Worm (Caenorhabditis elegans) whole organism, young adult: ENCODE data around the gene mcm-2.

Source experiments
- B0035.1 ChIP-seq: sonication (generic microtip); optimal IDR thresholded peaks from 2 replicates; lab custom pipeline; 2016; ENCODE audit warnings: missing genetic modification characterization, mild to moderate bottlenecking, missing compliant biosample characterization, missing genotype, missing genetic modification reagents
- F10E7.11 ChIP-seq: sonication (generic microtip); optimal IDR thresholded peaks from 2 replicates; lab custom pipeline; 2017; ENCODE audit warnings: mild to moderate bottlenecking, missing genetic modification characterization, moderate library complexity, missing compliant biosample characterization
- F23B12.7 ChIP-seq: sonication (generic microtip); optimal IDR thresholded peaks from 2 replicates; lab custom pipeline; 2017; ENCODE audit warnings: missing genetic modification characterization, mild to moderate bottlenecking, missing compliant biosample characterization, antibody characterized with exemption, moderate library complexity; ENCODE audit not compliant: insufficient read depth
- F39B2.1 ChIP-seq: fragments of 200-800 bp; sonication (Bioruptor generic); IDR thresholded peaks from 2 replicates; pipeline ENCODE4 v1.3.6; 2022; ENCODE audit warnings: missing genetic modification reagents, missing genetic modification characterization, missing compliant biosample characterization
- F52B5.7 ChIP-seq: sonication (generic microtip); optimal IDR thresholded peaks from 2 replicates; lab custom pipeline; 2016; ENCODE audit warnings: mild to moderate bottlenecking, missing genetic modification characterization, missing compliant biosample characterization
- K11D2.4 ChIP-seq: fragments of 200-800 bp; sonication (Bioruptor generic); IDR thresholded peaks from 2 replicates; pipeline ENCODE4 v1.3.6; 2022; ENCODE audit warnings: missing genetic modification reagents, missing genetic modification characterization, missing compliant biosample characterization
- T07F8.4 ChIP-seq: sonication (generic microtip); optimal IDR thresholded peaks from 2 replicates; lab custom pipeline; 2016; ENCODE audit warnings: mild to moderate bottlenecking, missing genetic modification characterization, moderate library complexity, missing compliant biosample characterization
- Y56A3A.18 ChIP-seq: fragments of 200-800 bp; sonication (Bioruptor generic); IDR thresholded peaks from 2 replicates; pipeline ENCODE4 v1.3.6; 2022; ENCODE audit warnings: missing genetic modification reagents, missing genetic modification characterization, missing compliant biosample characterization
- Y67H2A.10 ChIP-seq: fragments of 200-800 bp; sonication (Bioruptor generic); conservative IDR thresholded peaks from 2 replicates; pipeline ENCODE4 v1.3.6; 2022; ENCODE audit warnings: missing genetic modification reagents, missing genetic modification characterization, missing compliant biosample characterization
- aptf-2 ChIP-seq: fragments of 200-800 bp; sonication (Bioruptor generic); conservative IDR thresholded peaks from 2 replicates; pipeline ENCODE4 v1.3.6; 2022; ENCODE audit warnings: missing genetic modification reagents, missing genetic modification characterization, missing compliant biosample characterization
- attf-6 ChIP-seq: fragments of 200-800 bp; sonication (Bioruptor generic); IDR thresholded peaks from 2 replicates; pipeline ENCODE4 v1.3.6; 2022; ENCODE audit warnings: missing genetic modification reagents, missing genetic modification characterization, missing compliant biosample characterization
- ceh-91 ChIP-seq: fragments of 200-800 bp; sonication (Bioruptor generic); IDR thresholded peaks from 2 replicates; pipeline ENCODE4 v1.3.6; 2022; ENCODE audit warnings: missing genetic modification reagents, missing genetic modification characterization, missing compliant biosample characterization
- chd-7 ChIP-seq: sonication (generic microtip); optimal IDR thresholded peaks from 2 replicates; lab custom pipeline; 2016; ENCODE audit warnings: mild to moderate bottlenecking, missing genetic modification characterization, moderate library complexity, missing compliant biosample characterization
- egl-18 ChIP-seq: fragments of 200-800 bp; sonication (Bioruptor generic); IDR thresholded peaks from 2 replicates; pipeline ENCODE4 v1.3.6; 2022; ENCODE audit warnings: missing genetic modification reagents, missing genetic modification characterization, missing compliant biosample characterization
- ekl-4 ChIP-seq: fragments of 200-800 bp; sonication (Bioruptor generic); IDR thresholded peaks from 2 replicates; pipeline ENCODE4 v1.3.6; 2022; ENCODE audit warnings: missing genetic modification reagents, missing genetic modification characterization, missing compliant biosample characterization
- fkh-3 ChIP-seq: sonication (generic microtip); optimal IDR thresholded peaks from 2 replicates; lab custom pipeline; 2016; ENCODE audit warnings: mild to moderate bottlenecking, missing genetic modification characterization, missing compliant biosample characterization
- hmg-1.2 ChIP-seq: fragments of 200-800 bp; sonication (Bioruptor generic); IDR thresholded peaks from 2 replicates; pipeline ENCODE4 v1.3.6; 2022; ENCODE audit warnings: missing genetic modification reagents, missing genetic modification characterization, missing compliant biosample characterization
- lag-1 ChIP-seq: fragments of 200-800 bp; sonication (Bioruptor generic); IDR thresholded peaks from 2 replicates; pipeline ENCODE4 v1.3.6; 2022; ENCODE audit warnings: missing genetic modification reagents, missing genetic modification characterization, missing compliant biosample characterization
- lin-40 ChIP-seq: sonication (generic microtip); optimal IDR thresholded peaks from 2 replicates; lab custom pipeline; 2016; ENCODE audit warnings: missing genetic modification characterization, mild to moderate bottlenecking, missing compliant biosample characterization, missing genotype, missing genetic modification reagents
- lin-54 ChIP-seq: fragments of 200-800 bp; sonication (Bioruptor generic); optimal IDR thresholded peaks from 2 replicates; lab custom pipeline; 2018; ENCODE audit warnings: mild to moderate bottlenecking, missing genetic modification characterization, missing compliant biosample characterization
- lsl-1 ChIP-seq: fragments of 200-800 bp; sonication (Bioruptor generic); optimal IDR thresholded peaks from 2 replicates; lab custom pipeline; 2018; ENCODE audit warnings: mild to moderate bottlenecking, missing genetic modification characterization, moderate library complexity, missing compliant biosample characterization
- mes-4 ChIP-seq: sonication (generic microtip); optimal IDR thresholded peaks from 2 replicates; lab custom pipeline; 2016; ENCODE audit warnings: missing genotype, missing genetic modification characterization, missing compliant biosample characterization
- nfya-2 ChIP-seq: fragments of 200-800 bp; sonication (Bioruptor generic); IDR thresholded peaks from 2 replicates; pipeline ENCODE4 v1.3.6; 2022; ENCODE audit warnings: missing genetic modification reagents, missing genetic modification characterization, missing compliant biosample characterization
- nfyb-1 ChIP-seq: fragments of 200-800 bp; sonication (Bioruptor generic); IDR thresholded peaks from 2 replicates; pipeline ENCODE4 v1.3.6; 2022; ENCODE audit warnings: missing genetic modification reagents, missing genetic modification characterization, missing compliant biosample characterization
- nhr-27 ChIP-seq: fragments of 200-800 bp; sonication (Bioruptor generic); optimal IDR thresholded peaks from 2 replicates; lab custom pipeline; 2018; ENCODE audit warnings: mild to moderate bottlenecking, missing genetic modification characterization, moderate library complexity, missing compliant biosample characterization
- rec-8 ChIP-seq, 2 experiments: sonication (generic microtip); optimal IDR thresholded peaks; 2 replicates each; lab custom pipeline; 2016; ENCODE audit warnings: mild to moderate bottlenecking in 2 of 2, missing genetic modification characterization in 2 of 2, missing genetic modification reagents in 2 of 2, missing genotype in 2 of 2, missing biosample characterization in 1 of 2, missing compliant biosample characterization in 1 of 2, moderate library complexity in 1 of 2
- rpc-1 ChIP-seq, 2 experiments: fragments of 150-350 bp in 1 of 2; sonication (generic microtip) in 1 of 2; optimal IDR thresholded peaks; 2 replicates each; lab custom pipeline; 2014 to 2018; ENCODE audit warnings: missing biosample characterization in 1 of 2, missing genetic modification characterization in 1 of 2, missing genetic modification reagents in 1 of 2, missing genotype in 1 of 2
- snpc-1.1 ChIP-seq: sonication (generic microtip); optimal IDR thresholded peaks from 2 replicates; lab custom pipeline; 2017; ENCODE audit warnings: missing genetic modification characterization, mild to moderate bottlenecking, missing compliant biosample characterization, antibody characterized with exemption, moderate library complexity, missing genotype, missing genetic modification reagents; ENCODE audit not compliant: insufficient read depth
- snpc-4 ChIP-seq, 5 experiments: fragments of 150-350 bp in 1 of 5; sonication (generic microtip) in 4 of 5; optimal IDR thresholded peaks; 2 replicates each; lab custom pipeline; 2014 to 2018; ENCODE audit warnings: missing genetic modification characterization in 5 of 5, missing biosample characterization in 3 of 5, antibody characterized with exemption in 2 of 5, mild to moderate bottlenecking in 2 of 5, missing compliant biosample characterization in 2 of 5, missing genotype in 2 of 5, moderate library complexity in 2 of 5, missing genetic modification reagents in 1 of 5
- tbx-9 ChIP-seq: sonication (generic microtip); optimal IDR thresholded peaks from 2 replicates; lab custom pipeline; 2016; ENCODE audit warnings: borderline replicate concordance, missing genetic modification characterization, inconsistent platforms, missing compliant biosample characterization
- tlf-1 ChIP-seq: fragments of 200-800 bp; sonication (Bioruptor generic); optimal IDR thresholded peaks from 2 replicates; lab custom pipeline; 2018; ENCODE audit warnings: mild to moderate bottlenecking, missing genetic modification characterization, missing compliant biosample characterization
- xnd-1 ChIP-seq: sonication (generic microtip); optimal IDR thresholded peaks from 2 replicates; lab custom pipeline; 2016; ENCODE audit warnings: missing genotype, missing genetic modification reagents, missing genetic modification characterization, missing compliant biosample characterization
- ztf-18 ChIP-seq: sonication (generic microtip); optimal IDR thresholded peaks from 2 replicates; lab custom pipeline; 2016; ENCODE audit warnings: missing genotype, mild to moderate bottlenecking, missing genetic modification characterization, missing compliant biosample characterization

mcm-2 gene

DNA sequence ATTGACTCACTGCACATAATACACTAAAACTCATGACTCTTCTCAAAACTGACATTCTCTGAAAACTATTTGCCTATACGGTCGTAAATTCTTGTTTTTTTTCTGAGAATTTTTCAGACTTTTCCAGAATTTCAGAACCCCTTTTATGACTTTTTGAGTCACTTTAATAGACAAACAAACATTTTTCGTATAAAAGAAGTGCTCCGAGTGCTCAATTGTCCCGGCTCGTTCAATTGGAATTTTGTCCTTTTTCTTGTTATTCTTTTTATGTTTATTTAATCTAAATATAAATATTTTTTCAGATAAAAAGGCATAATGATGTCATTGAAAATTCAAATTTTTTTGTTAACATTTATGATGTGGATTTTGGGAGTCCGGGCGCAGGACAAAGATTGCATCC, 7.5 kb downstream of the mcm-2 start, which contains the start of gene Y17G7B.23:
Gene Y17G7B.23, plus strand, starts transcription at position 301 of the 400 bp plus-strand sequence.
- TF ChIP-seq attf-6 (GFP tag; lab: Robert Waterston, UW) (no peak), tbx-9 (tag; lab: Kevin White, UChicago) (no peak), aptf-2 (GFP tag; lab: Robert Waterston, UW) (no peak), lin-40 (tag; lab: Kevin White, UChicago) (no peak), rpc-1 (optimal IDR thresholded peaks at IDR 0.05; lab: Kevin White, UChicago) (no peak), rpc-1 (tag; optimal IDR thresholded peaks at IDR 0.05; lab: Kevin White, UChicago) (no peak), chd-7 (no peak), snpc-1.1 (tag; lab: Kevin White, UChicago) (no peak), nfyb-1 (no peak), mes-4 (tag; lab: Kevin White, UChicago) (no peak), lin-54 (no peak), hmg-1.2 (GFP tag; lab: Robert Waterston, UW) (no peak)

DNA sequence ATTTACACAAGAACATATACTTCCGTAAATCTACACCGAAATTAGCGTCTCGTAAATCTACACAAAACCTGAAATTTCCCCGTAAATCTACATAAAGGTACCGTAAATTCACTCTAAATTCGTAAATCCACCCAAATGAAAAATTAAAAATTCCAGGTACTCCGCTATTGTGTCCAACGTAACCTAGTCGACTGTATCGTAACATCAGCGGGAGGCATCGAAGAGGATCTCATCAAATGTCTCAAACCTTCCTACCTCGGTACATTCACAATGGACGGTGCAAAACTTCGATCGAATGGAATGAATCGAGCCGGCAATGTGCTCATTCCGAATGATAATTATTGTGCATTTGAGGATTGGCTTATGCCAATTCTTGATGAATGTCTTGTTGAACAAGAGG, 11.5 kb downstream of the mcm-2 start:
- TF ChIP-seq rec-8 (tag; optimal IDR thresholded peaks at IDR 0.05; lab: Kevin White, UChicago), result no peak
- no peak for TF ChIP-seq lsl-1
- TF ChIP-seq K11D2.4 (GFP tag; lab: Robert Waterston, UW), result no peak
- TF ChIP-seq tlf-1, result no peak
- TF ChIP-seq lag-1 (GFP tag; lab: Robert Waterston, UW), result no peak
- TF ChIP-seq B0035.1 (tag; lab: Kevin White, UChicago), result no peak
- TF ChIP-seq T07F8.4 (tag; lab: Kevin White, UChicago), result no peak
- no peak for TF ChIP-seq fkh-3 (tag; lab: Kevin White, UChicago)
- no peak for TF ChIP-seq nfya-2
- TF ChIP-seq ceh-91 (GFP tag; lab: Robert Waterston, UW), result no peak
- TF ChIP-seq ztf-18 (tag; lab: Kevin White, UChicago), result no peak
- TF ChIP-seq F52B5.7 (tag; lab: Kevin White, UChicago), result no peak
- no peak for TF ChIP-seq egl-18 (GFP tag; lab: Robert Waterston, UW)
- TF ChIP-seq snpc-4 (GFP tag; optimal IDR thresholded peaks at IDR 0.05; lab: Kevin White, UChicago), result no peak
- no peak for TF ChIP-seq snpc-4 (tag; optimal IDR thresholded peaks at IDR 0.05; lab: Kevin White, UChicago)
- TF ChIP-seq xnd-1 (tag; lab: Kevin White, UChicago), result no peak
- TF ChIP-seq Y56A3A.18 (GFP tag; lab: Robert Waterston, UW), result no peak
- TF ChIP-seq rpc-1 (optimal IDR thresholded peaks at IDR 0.05; lab: Kevin White, UChicago), result no peak
- TF ChIP-seq rpc-1 (tag; optimal IDR thresholded peaks at IDR 0.05; lab: Kevin White, UChicago), result no peak
- TF ChIP-seq F39B2.1 (GFP tag; lab: Robert Waterston, UW), result no peak
- no peak for TF ChIP-seq F23B12.7 (tag; lab: Kevin White, UChicago)

DNA sequence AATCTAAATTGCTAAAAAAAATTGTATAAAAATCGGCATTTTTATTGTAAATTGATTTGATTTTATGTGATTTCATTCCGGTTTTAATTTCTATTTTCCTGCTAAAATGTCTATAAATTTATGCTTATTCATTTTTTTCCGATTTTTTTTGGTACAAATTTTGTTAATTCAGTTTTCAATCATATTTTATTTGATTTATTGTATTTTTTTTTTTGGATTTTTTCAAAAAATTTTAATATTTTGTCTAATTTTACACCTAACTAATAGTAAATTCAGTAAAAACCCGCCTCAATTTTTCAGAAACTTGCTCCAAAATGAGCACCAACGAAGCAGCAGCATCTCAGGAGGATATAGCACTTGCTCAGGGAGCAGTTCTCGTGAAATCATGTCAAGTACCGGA, 13.7 kb downstream of the mcm-2 start, which contains the start of gene dhps-1:
Gene dhps-1, plus strand, starts transcription at position 301 of the 400 bp plus-strand sequence.
- TF ChIP-seq aptf-2 (GFP tag; lab: Robert Waterston, UW), result no peak
- no peak for TF ChIP-seq Y67H2A.10 (GFP tag; lab: Robert Waterston, UW)
- no peak for TF ChIP-seq F10E7.11
- TF ChIP-seq nhr-27 (tag; lab: Kevin White, UChicago), result no peak

DNA sequence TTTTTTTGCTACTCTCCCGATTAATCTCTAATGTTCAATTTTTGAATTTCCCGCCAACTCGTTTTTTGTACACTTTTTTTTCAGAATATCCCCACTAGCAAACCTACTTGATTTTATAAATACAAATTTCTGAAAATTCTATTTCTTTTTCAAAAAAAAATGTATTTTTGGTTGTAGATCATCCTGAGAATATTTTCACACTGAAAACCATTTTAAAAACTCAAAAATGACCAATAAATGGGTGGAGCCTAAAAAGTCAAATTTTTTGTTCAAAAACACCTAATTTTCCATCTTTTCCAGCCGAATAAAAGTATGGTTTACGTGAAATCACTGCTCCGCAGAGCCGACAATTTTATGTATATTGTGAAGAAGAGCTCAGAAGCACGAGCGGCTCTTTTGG, 17.7 kb downstream of the mcm-2 start, which contains the start of gene Y17G7B.3:
Gene Y17G7B.3, plus strand, starts transcription at position 301 of the 400 bp plus-strand sequence.
- TF ChIP-seq ekl-4, result no peak
- TF ChIP-seq, all 124 proteins: peak for 0
